Worm (Caenorhabditis elegans) whole organism, L4 larva: Measurements from ENCODE around the gene W02G9.3.

Experiments
- D1046.2 ChIP-seq: fragments of 200-800 bp; sonication (Bioruptor generic); IDR thresholded peaks from 2 replicates; pipeline ENCODE4 v1.3.6; 2022; ENCODE audit warnings: missing genetic modification characterization, missing compliant biosample characterization
- T26A8.4 ChIP-seq: fragments of 200-800 bp; sonication (Bioruptor generic); IDR thresholded peaks from 2 replicates; pipeline ENCODE4 v1.3.6; 2022; ENCODE audit warnings: missing genetic modification characterization, missing compliant biosample characterization
- ama-1 ChIP-seq: fragments of 150-350 bp; optimal IDR thresholded peaks from 2 replicates; lab custom pipeline; 2014; ENCODE audit warnings: inconsistent platforms, mixed read lengths
- ces-1 ChIP-seq: fragments of 150-350 bp; sonication (generic microtip); optimal IDR thresholded peaks from 4 replicates; lab custom pipeline; 2014; ENCODE audit warnings: missing biosample characterization, missing genetic modification reagents, missing genetic modification characterization
- nhr-25 ChIP-seq: sonication (generic microtip); optimal IDR thresholded peaks from 2 replicates; lab custom pipeline; 2017; ENCODE audit warnings: missing genetic modification characterization, mild to moderate bottlenecking, missing compliant biosample characterization, antibody characterized with exemption, moderate library complexity, borderline replicate concordance; ENCODE audit not compliant: insufficient read depth
- nhr-77 ChIP-seq: fragments of 150-350 bp; optimal IDR thresholded peaks from 2 replicates; lab custom pipeline; 2014; ENCODE audit warnings: missing biosample characterization, missing genetic modification characterization
- skn-1 ChIP-seq: fragments of 150-350 bp; optimal IDR thresholded peaks from 2 replicates; lab custom pipeline; 2014; ENCODE audit warnings: missing biosample characterization, missing genetic modification characterization

DNA sequence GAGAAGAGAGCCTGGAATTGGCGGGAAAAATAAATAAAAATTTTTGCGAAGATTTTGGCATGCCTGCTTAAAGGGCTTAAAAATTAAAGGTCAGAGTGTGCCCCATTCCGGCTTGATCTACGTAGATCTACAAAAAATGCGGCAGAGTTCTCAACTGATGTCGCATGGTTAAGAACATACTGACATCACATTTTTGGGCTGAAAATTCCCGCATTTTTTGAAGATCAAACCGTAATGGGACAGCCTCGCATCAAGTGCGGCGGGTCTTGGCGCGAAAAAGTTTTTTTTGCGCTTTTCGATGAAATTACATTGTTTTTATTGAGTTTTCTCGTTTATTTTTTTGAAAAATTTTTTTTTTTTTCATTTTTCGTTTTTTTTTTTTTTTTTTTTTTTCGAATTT, 18.2 kb downstream of the W02G9.3 start:
- TF ChIP-seq skn-1 (tag; lab: Kevin White, UChicago) (no peak), ces-1 (GFP tag; lab: Kevin White, UChicago) (no peak), D1046.2 (GFP tag; lab: Robert Waterston, UW) (no peak), ama-1 (lab: Kevin White, UChicago) (no peak), nhr-25 (tag; lab: Kevin White, UChicago) (no peak), nhr-77 (no peak), T26A8.4 (GFP tag; lab: Robert Waterston, UW) (no peak)
